Worm (Caenorhabditis elegans) whole organism, L4 larva: ENCODE measurements around the gene ttr-28.

Experiments used
- F49E8.2 ChIP-seq: sonication (generic microtip); optimal IDR thresholded peaks from 2 replicates; lab custom pipeline; 2016; ENCODE audit warnings: missing compliant biosample characterization, mild to moderate bottlenecking, missing genetic modification characterization, borderline replicate concordance
- Y105C5A.15 ChIP-seq: fragments of 200-800 bp; sonication (Bioruptor generic); IDR thresholded peaks from 2 replicates; pipeline ENCODE4 v1.3.6; 2022; ENCODE audit warnings: missing genetic modification characterization, missing compliant biosample characterization
- Y48G9A.11 ChIP-seq: fragments of 200-800 bp; sonication (Bioruptor generic); IDR thresholded peaks from 2 replicates; pipeline ENCODE4 v1.3.6; 2022; ENCODE audit warnings: missing genetic modification reagents, missing genetic modification characterization, missing compliant biosample characterization
- Y5F2A.4 ChIP-seq: fragments of 200-800 bp; sonication (Bioruptor generic); optimal IDR thresholded peaks from 2 replicates; lab custom pipeline; 2018; ENCODE audit warnings: mild to moderate bottlenecking, missing genetic modification characterization, missing compliant biosample characterization
- ama-1 ChIP-seq: fragments of 150-350 bp; optimal IDR thresholded peaks from 2 replicates; lab custom pipeline; 2014; ENCODE audit warnings: inconsistent platforms, mixed read lengths
- arid-1 ChIP-seq: fragments of 200-800 bp; sonication (Bioruptor generic); conservative IDR thresholded peaks from 2 replicates; pipeline ENCODE4 v1.3.6; 2022; ENCODE audit warnings: missing genetic modification reagents, missing genetic modification characterization, missing compliant biosample characterization
- ceh-20 ChIP-seq: fragments of 200-800 bp; sonication (Bioruptor generic); IDR thresholded peaks from 2 replicates; pipeline ENCODE4 v1.3.6; 2022; ENCODE audit warnings: missing genetic modification reagents, missing genetic modification characterization, missing compliant biosample characterization
- ceh-28 ChIP-seq: fragments of 150-350 bp; optimal IDR thresholded peaks from 2 replicates; lab custom pipeline; 2014; ENCODE audit warnings: missing biosample characterization, missing genetic modification reagents, missing genetic modification characterization
- ceh-44 ChIP-seq: fragments of 200-800 bp; sonication (Bioruptor generic); IDR thresholded peaks from 2 replicates; pipeline ENCODE4 v1.3.6; 2022; ENCODE audit warnings: missing genetic modification reagents, missing genetic modification characterization, missing compliant biosample characterization
- ceh-62 ChIP-seq: sonication (generic microtip); optimal IDR thresholded peaks from 2 replicates; lab custom pipeline; 2017; ENCODE audit warnings: missing biosample characterization, missing genetic modification characterization
- ces-1 ChIP-seq: fragments of 150-350 bp; sonication (generic microtip); optimal IDR thresholded peaks from 4 replicates; lab custom pipeline; 2014; ENCODE audit warnings: missing biosample characterization, missing genetic modification reagents, missing genetic modification characterization
- cey-2 ChIP-seq: sonication (generic microtip); optimal IDR thresholded peaks from 3 replicates; lab custom pipeline; 2017; ENCODE audit warnings: missing genetic modification characterization, mild to moderate bottlenecking, missing compliant biosample characterization, antibody characterized with exemption, borderline replicate concordance; ENCODE audit not compliant: insufficient read depth
- daf-12 ChIP-seq: fragments of 150-350 bp; optimal IDR thresholded peaks from 2 replicates; lab custom pipeline; 2014; ENCODE audit warnings: missing biosample characterization, missing genetic modification reagents, missing genetic modification characterization
- daf-16 ChIP-seq, 3 experiments: sonication (generic microtip); optimal IDR thresholded peaks; 2 replicates each; lab custom pipeline; 2016 to 2017; ENCODE audit warnings: missing genetic modification characterization in 3 of 3, missing genetic modification reagents in 3 of 3, mild to moderate bottlenecking in 2 of 3, missing compliant biosample characterization in 2 of 3, missing biosample characterization in 1 of 3, moderate library complexity in 1 of 3
- daf-8 ChIP-seq: fragments of 200-800 bp; sonication (Bioruptor generic); IDR thresholded peaks from 2 replicates; pipeline ENCODE4 v1.3.6; 2022; ENCODE audit warnings: missing genetic modification characterization, missing compliant biosample characterization
- dmd-6 ChIP-seq: fragments of 200-800 bp; sonication (Bioruptor generic); IDR thresholded peaks from 2 replicates; pipeline ENCODE4 v1.3.6; 2022; ENCODE audit warnings: missing genetic modification reagents, missing genetic modification characterization, missing compliant biosample characterization
- dpl-1 ChIP-seq: fragments of 150-350 bp; optimal IDR thresholded peaks from 2 replicates; lab custom pipeline; 2014; ENCODE audit warnings: missing biosample characterization, missing genetic modification reagents, missing genetic modification characterization
- dve-1 ChIP-seq: sonication (generic microtip); optimal IDR thresholded peaks from 2 replicates; lab custom pipeline; 2017; ENCODE audit warnings: antibody characterized with exemption, mild to moderate bottlenecking, missing genetic modification characterization, missing compliant biosample characterization; ENCODE audit not compliant: insufficient read depth
- egl-27 ChIP-seq: sonication (generic microtip); optimal IDR thresholded peaks from 3 replicates; lab custom pipeline; 2017; ENCODE audit warnings: missing biosample characterization, missing genetic modification reagents, missing genetic modification characterization
- hif-1 ChIP-seq, 2 experiments: sonication (generic microtip); optimal IDR thresholded peaks; 2 replicates each; lab custom pipeline; 2016 to 2017; ENCODE audit warnings: missing compliant biosample characterization in 2 of 2, missing genetic modification characterization in 2 of 2, missing genetic modification reagents in 2 of 2, missing genotype in 2 of 2, mild to moderate bottlenecking in 1 of 2
- hlh-11 ChIP-seq: fragments of 200-800 bp; sonication (Bioruptor generic); optimal IDR thresholded peaks from 2 replicates; lab custom pipeline; 2018; ENCODE audit warnings: mild to moderate bottlenecking, missing genetic modification characterization, missing compliant biosample characterization
- hlh-30 ChIP-seq: sonication (generic microtip); optimal IDR thresholded peaks from 2 replicates; lab custom pipeline; 2017; ENCODE audit warnings: antibody characterized with exemption, mild to moderate bottlenecking, missing genetic modification characterization, missing compliant biosample characterization; ENCODE audit not compliant: insufficient read depth
- hmg-1.1 ChIP-seq: fragments of 200-800 bp; sonication (Bioruptor generic); IDR thresholded peaks from 2 replicates; pipeline ENCODE4 v1.3.6; 2022; ENCODE audit warnings: missing genetic modification reagents, missing genetic modification characterization, missing compliant biosample characterization
- lin-1 ChIP-seq: fragments of 200-800 bp; sonication (Bioruptor generic); IDR thresholded peaks from 2 replicates; pipeline ENCODE4 v1.3.6; 2022; ENCODE audit warnings: missing genetic modification reagents, missing genetic modification characterization, missing compliant biosample characterization
- lin-29 ChIP-seq: fragments of 200-800 bp; sonication (Bioruptor generic); IDR thresholded peaks from 2 replicates; pipeline ENCODE4 v1.3.6; 2022; ENCODE audit warnings: missing genetic modification reagents, missing genetic modification characterization, missing compliant biosample characterization
- madf-9 ChIP-seq: fragments of 200-800 bp; sonication (Bioruptor generic); conservative IDR thresholded peaks from 2 replicates; pipeline ENCODE4 v1.3.6; 2022; ENCODE audit warnings: missing genetic modification reagents, missing genetic modification characterization, missing compliant biosample characterization
- mdl-1 ChIP-seq, 2 experiments: fragments of 150-350 bp in 1 of 2; sonication (generic microtip) in 1 of 2; optimal IDR thresholded peaks; 2 replicates each; lab custom pipeline; 2014 to 2017; ENCODE audit warnings: missing biosample characterization in 2 of 2, missing genetic modification characterization in 2 of 2
- mdt-29 ChIP-seq: fragments of 200-800 bp; sonication (Bioruptor generic); IDR thresholded peaks from 2 replicates; pipeline ENCODE4 v1.3.6; 2022; ENCODE audit warnings: missing genetic modification reagents, missing genetic modification characterization, missing compliant biosample characterization
- mep-1 ChIP-seq: fragments of 150-350 bp; sonication (generic microtip); optimal IDR thresholded peaks from 3 replicates; lab custom pipeline; 2014; ENCODE audit warnings: missing biosample characterization, missing genetic modification characterization
- mxl-2 ChIP-seq: fragments of 200-800 bp; sonication (Bioruptor generic); conservative IDR thresholded peaks from 2 replicates; pipeline ENCODE4 v1.3.6; 2022; ENCODE audit warnings: missing genetic modification reagents, missing genetic modification characterization, missing compliant biosample characterization
- nhr-10 ChIP-seq: fragments of 150-350 bp; optimal IDR thresholded peaks from 2 replicates; lab custom pipeline; 2014; ENCODE audit warnings: missing biosample characterization, missing genetic modification characterization
- nhr-102 ChIP-seq: sonication (generic microtip); optimal IDR thresholded peaks from 2 replicates; lab custom pipeline; 2016; ENCODE audit warnings: mild to moderate bottlenecking, missing genetic modification characterization, moderate library complexity, missing compliant biosample characterization
- nhr-41 ChIP-seq: fragments of 200-800 bp; sonication (Bioruptor generic); IDR thresholded peaks from 2 replicates; pipeline ENCODE4 v1.3.6; 2022; ENCODE audit warnings: missing genetic modification reagents, missing genetic modification characterization, missing compliant biosample characterization
- nhr-42 ChIP-seq: fragments of 200-800 bp; sonication (Bioruptor generic); IDR thresholded peaks from 2 replicates; pipeline ENCODE4 v1.3.6; 2022; ENCODE audit warnings: missing genetic modification characterization, missing compliant biosample characterization
- pha-4 ChIP-seq, 2 experiments: fragments of 150-350 bp in 1 of 2; fragments of 200-800 bp in 1 of 2; sonication (Bioruptor generic) in 1 of 2; IDR thresholded peaks in 1 of 2; optimal IDR thresholded peaks in 1 of 2; 2 replicates each; pipeline versions ENCODE4 v1.3.6 to Lab custom; 2014 to 2022; ENCODE audit warnings: missing genetic modification characterization in 2 of 2, missing genetic modification reagents in 2 of 2, missing biosample characterization in 1 of 2, missing compliant biosample characterization in 1 of 2
- php-3 ChIP-seq: fragments of 200-800 bp; sonication (Bioruptor generic); IDR thresholded peaks from 2 replicates; pipeline ENCODE4 v1.3.6; 2022; ENCODE audit warnings: missing genetic modification reagents, missing genetic modification characterization, missing compliant biosample characterization
- saeg-2 ChIP-seq: fragments of 200-800 bp; sonication (Bioruptor generic); IDR thresholded peaks from 2 replicates; pipeline ENCODE4 v1.3.6; 2022; ENCODE audit warnings: missing genetic modification reagents, missing genetic modification characterization, missing compliant biosample characterization
- snpc-1.2 ChIP-seq: fragments of 200-800 bp; sonication (Bioruptor generic); IDR thresholded peaks from 2 replicates; pipeline ENCODE4 v1.3.6; 2022; ENCODE audit warnings: missing genetic modification reagents, missing genetic modification characterization, missing compliant biosample characterization
- snpc-4 ChIP-seq: fragments of 150-350 bp; optimal IDR thresholded peaks from 2 replicates; lab custom pipeline; 2014; ENCODE audit warnings: missing biosample characterization, missing genetic modification characterization
- spr-3 ChIP-seq: fragments of 200-800 bp; sonication (Bioruptor generic); optimal IDR thresholded peaks from 2 replicates; lab custom pipeline; 2018; ENCODE audit warnings: mild to moderate bottlenecking, missing genetic modification characterization, missing compliant biosample characterization
- vab-7 ChIP-seq: fragments of 200-800 bp; sonication (Bioruptor generic); IDR thresholded peaks from 2 replicates; pipeline ENCODE4 v1.3.6; 2022; ENCODE audit warnings: missing genetic modification reagents, missing genetic modification characterization, missing compliant biosample characterization
- zag-1 ChIP-seq: fragments of 150-350 bp; optimal IDR thresholded peaks from 2 replicates; lab custom pipeline; 2014; ENCODE audit warnings: missing biosample characterization, missing genetic modification characterization
- zfp-2 ChIP-seq: sonication (generic microtip); optimal IDR thresholded peaks from 2 replicates; lab custom pipeline; 2016; ENCODE audit warnings: mild to moderate bottlenecking, missing genetic modification characterization, missing compliant biosample characterization
- zfp-3 ChIP-seq: fragments of 200-800 bp; sonication (Bioruptor generic); conservative IDR thresholded peaks from 2 replicates; pipeline ENCODE4 v1.3.6; 2022; ENCODE audit warnings: missing genetic modification reagents, missing genetic modification characterization, missing compliant biosample characterization
- zip-2 ChIP-seq: fragments of 150-350 bp; optimal IDR thresholded peaks from 2 replicates; lab custom pipeline; 2014; ENCODE audit warnings: missing biosample characterization, missing genetic modification characterization

Gene ttr-28

ce11 chrV:12869948-12870347, 35.0 kb downstream of the ttr-28 start, which contains the start of gene T07F10.3 (continued):
- TF ChIP-seq php-3 (GFP tag; lab: Robert Waterston, UW) (0 out of 2 replicates have a peak, but pooled peaks have one; percentile 29), zip-2 (tag; lab: Kevin White, UChicago) (no peak), mdl-1 (tag; optimal IDR thresholded peaks at IDR 0.05; lab: Kevin White, UChicago) (no peak), ces-1 (GFP tag; lab: Kevin White, UChicago) (peak; percentile 25), zag-1 (tag; lab: Kevin White, UChicago) (no peak), spr-3 (GFP tag; lab: Kevin White, UChicago) (peak; percentile 45), nhr-102 (tag; lab: Kevin White, UChicago) (peak; percentile 79), hlh-11 (tag; lab: Kevin White, UChicago) (peak; percentile 64), dve-1 (tag; lab: Kevin White, UChicago) (peak; percentile 77), hmg-1.1 (0 out of 2 replicates have a peak, but pooled peaks have one; percentile 34), snpc-4 (tag; lab: Kevin White, UChicago) (no peak), saeg-2 (0 out of 2 replicates have a peak, but pooled peaks have one; percentile 38), nhr-42 (0 out of 2 replicates have a peak, but pooled peaks have one; percentile 21), zfp-3 (GFP tag; lab: Robert Waterston, UW) (peak; percentile 81; the same call in 1 of the 2 replicates), nhr-10 (tag; lab: Kevin White, UChicago) (no peak), cey-2 (tag; lab: Kevin White, UChicago) (no peak), egl-27 (tag; lab: Kevin White, UChicago) (no peak), ceh-20 (GFP tag; lab: Robert Waterston, UW) (peak; percentile 71), snpc-1.2 (GFP tag; lab: Robert Waterston, UW) (0 out of 2 replicates have a peak, but pooled peaks have one; percentile 63), hif-1 (tag; optimal IDR thresholded peaks at IDR 0.05; lab: Kevin White, UChicago) (peak in 1 of 2 experiments; percentile 94), mdt-29 (GFP tag; lab: Robert Waterston, UW) (peak; percentile 71), F49E8.2 (tag; lab: Kevin White, UChicago) (peak; percentile 45), ama-1 (lab: Kevin White, UChicago) (no peak), zfp-2 (tag; lab: Kevin White, UChicago) (no peak), nhr-41 (no peak), dmd-6 (GFP tag; lab: Robert Waterston, UW) (peak; percentile 86), ceh-62 (tag; lab: Kevin White, UChicago) (no peak), Y5F2A.4 (GFP tag; lab: Kevin White, UChicago) (no peak), ceh-44 (GFP tag; lab: Robert Waterston, UW) (peak; percentile 46; the same call in 1 of the 2 replicates), Y105C5A.15 (GFP tag; lab: Robert Waterston, UW) (no peak), madf-9 (peak; percentile 87), daf-16 (GFP tag; optimal IDR thresholded peaks at IDR 0.05; lab: Kevin White, UChicago) (peak in 1 of 2 experiments; percentile 41), daf-16 (tag; optimal IDR thresholded peaks at IDR 0.05; lab: Kevin White, UChicago) (peak; percentile 41), arid-1 (peak; percentile 58), hlh-30 (tag; lab: Kevin White, UChicago) (no peak), daf-8 (GFP tag; lab: Robert Waterston, UW) (no peak), lin-29 (GFP tag; lab: Robert Waterston, UW) (no peak), mxl-2 (GFP tag; lab: Robert Waterston, UW) (peak; percentile 49; the same call in 1 of the 2 replicates), daf-12 (tag; lab: Kevin White, UChicago) (no peak), dpl-1 (GFP tag; lab: Kevin White, UChicago) (peak; percentile 99), Y48G9A.11 (GFP tag; lab: Robert Waterston, UW) (peak; percentile 88), pha-4 (GFP tag; IDR thresholded peaks at IDR 0.05; lab: Robert Waterston, UW) (peak; percentile 59; the same call in 1 of the 2 replicates), pha-4 (tag; optimal IDR thresholded peaks at IDR 0.05; lab: Kevin White, UChicago) (no peak), ceh-28 (tag; lab: Kevin White, UChicago) (no peak), lin-1 (GFP tag; lab: Robert Waterston, UW) (0 out of 2 replicates have a peak, but pooled peaks have one; percentile 56), vab-7 (peak; percentile 57; the same call in 1 of the 2 replicates), mep-1 (tag; lab: Kevin White, UChicago) (no peak)
- TF ChIP-seq, all 104 proteins: peak for 48
